Worm (Caenorhabditis elegans): Measurements from ENCODE around the gene C27H5.2.
A peak's percentile ranks its signal among the peaks of the same experiment; 100 is the strongest.

Gene C27H5.2

DNA sequence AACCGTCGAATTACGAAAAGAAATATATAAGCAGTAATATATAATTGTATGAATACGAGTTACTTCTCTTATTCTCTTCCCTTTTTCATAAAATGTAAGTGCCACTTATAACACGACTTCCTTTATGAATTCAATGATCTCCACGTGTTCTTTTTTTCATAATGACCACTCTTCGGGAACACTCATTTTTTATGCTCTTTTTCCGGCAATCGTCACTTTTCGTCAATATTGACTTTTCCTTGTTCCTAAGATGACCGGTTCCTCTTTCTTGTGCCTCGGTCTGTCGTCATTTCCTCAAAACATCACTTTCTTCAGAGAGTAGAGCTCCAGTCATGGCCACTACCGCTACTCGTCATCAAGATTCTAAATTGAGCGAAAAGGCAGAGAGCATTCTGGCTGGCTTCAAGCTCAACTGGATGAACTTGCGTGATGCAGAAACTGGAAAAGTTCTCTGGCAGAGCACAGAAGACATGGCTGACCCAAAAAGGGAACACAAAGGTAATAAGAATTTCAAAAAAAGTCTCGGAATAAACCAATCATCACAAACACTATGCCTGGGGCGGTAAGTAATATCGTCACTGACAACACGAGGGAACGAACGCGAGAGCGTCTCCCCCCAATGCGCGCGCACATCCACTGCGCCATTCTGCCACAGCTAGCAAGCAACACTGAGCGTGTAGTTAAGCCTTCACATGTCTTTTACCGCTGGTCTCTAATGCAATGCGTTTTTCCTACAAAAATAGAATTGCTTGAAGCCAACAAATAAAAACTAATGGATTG is 28.3 kb downstream of the C27H5.2 start, which contains the start of gene pdl-1 (continued):
- TF ChIP-seq snpc-1.3 (tag; optimal IDR thresholded peaks at IDR 0.05; ENCODE audit: insufficient read depth) (peak; percentile 89), ceh-91 (GFP tag; IDR thresholded peaks at IDR 0.05) (no peak), madf-6 (GFP tag; IDR thresholded peaks at IDR 0.05) (peak; percentile 73; the same call in 1 of the 2 replicates), tlf-1 (GFP tag; optimal IDR thresholded peaks at IDR 0.05) (peak; percentile 39), rcor-1 (GFP tag; IDR thresholded peaks at IDR 0.05) (peak; percentile 67), rpc-1 (optimal IDR thresholded peaks at IDR 0.05) (peak; percentile 99), rpc-1 (tag; optimal IDR thresholded peaks at IDR 0.05) (peak; percentile 98), K11D2.4 (GFP tag; IDR thresholded peaks at IDR 0.05) (peak; percentile 71; the same call in 1 of the 2 replicates), F39B2.1 (GFP tag; IDR thresholded peaks at IDR 0.05) (no peak), ztf-22 (GFP tag; optimal IDR thresholded peaks at IDR 0.05) (peak; percentile 44), somi-1 (GFP tag; optimal IDR thresholded peaks at IDR 0.05) (peak; percentile 76), tbp1 (GFP tag; optimal IDR thresholded peaks at IDR 0.05) (peak; percentile 96), nhr-90 (tag; optimal IDR thresholded peaks at IDR 0.05) (peak; percentile 91), aptf-3 (GFP tag; IDR thresholded peaks at IDR 0.05) (0 out of 2 replicates have a peak, but pooled peaks have one; percentile 71), B0019.2 (GFP tag; conservative IDR thresholded peaks at IDR 0.05) (0 out of 2 replicates have a peak, but pooled peaks have one; percentile 26), let-526 (GFP tag; IDR thresholded peaks at IDR 0.05) (peak; percentile 39; the same call in 1 of the 2 replicates), F57C9.4 (tag; optimal IDR thresholded peaks at IDR 0.05) (peak; percentile 65), lin-40 (tag; optimal IDR thresholded peaks at IDR 0.05) (peak; percentile 72), lin-35 (GFP tag; optimal IDR thresholded peaks at IDR 0.05) (peak in 1 of 3 experiments; percentile 66), hmg-1.2 (GFP tag; IDR thresholded peaks at IDR 0.05) (peak; percentile 78), let-607 (tag; optimal IDR thresholded peaks at IDR 0.05) (peak; percentile 28 to 30), repo-1 (tag; optimal IDR thresholded peaks at IDR 0.05) (peak; percentile 72), dpl-1 (GFP tag; optimal IDR thresholded peaks at IDR 0.05) (no peak), snpc-4 (GFP tag; optimal IDR thresholded peaks at IDR 0.05) (peak; percentile 53), snpc-4 (tag; optimal IDR thresholded peaks at IDR 0.05) (peak; percentile 67 to 83 (median 80)), zim-3 (tag; optimal IDR thresholded peaks at IDR 0.05) (peak; percentile 86), sea-2 (GFP tag; IDR thresholded peaks at IDR 0.05) (0 out of 2 replicates have a peak, but pooled peaks have one; percentile 80), B0261.1 (tag; optimal IDR thresholded peaks at IDR 0.05) (peak; percentile 86), F52B5.7 (tag; optimal IDR thresholded peaks at IDR 0.05) (peak; percentile 94), ceh-79 (tag; optimal IDR thresholded peaks at IDR 0.05) (peak; percentile 91), ceh-40 (GFP tag; IDR thresholded peaks at IDR 0.05) (peak; percentile 91), dpff-1 (tag; optimal IDR thresholded peaks at IDR 0.05) (peak; percentile 13), lsy-27 (tag; optimal IDR thresholded peaks at IDR 0.05; ENCODE audit: borderline replicate concordance, insufficient read depth) (peak; percentile 52), efl-1 (GFP tag; optimal IDR thresholded peaks at IDR 0.05) (no peak), Y56A3A.18 (GFP tag; IDR thresholded peaks at IDR 0.05) (peak; percentile 91), ztf-6 (GFP tag; IDR thresholded peaks at IDR 0.05) (no peak), mcd-1 (GFP tag; IDR thresholded peaks at IDR 0.05) (peak; percentile 66), D2030.7 (GFP tag; IDR thresholded peaks at IDR 0.05) (peak; percentile 78), madf-3 (GFP tag; IDR thresholded peaks at IDR 0.05) (peak; percentile 53; the same call in 1 of the 2 replicates), snpc-1.1 (tag; optimal IDR thresholded peaks at IDR 0.05; ENCODE audit: insufficient read depth) (peak; percentile 59), lin-26 (GFP tag; IDR thresholded peaks at IDR 0.05) (peak; percentile 96), nhr-80 (tag; optimal IDR thresholded peaks at IDR 0.05) (peak; percentile 46), F49E8.2 (tag; optimal IDR thresholded peaks at IDR 0.05; ENCODE audit: insufficient read depth) (no peak), chd-7 (tag; optimal IDR thresholded peaks at IDR 0.05) (peak; percentile 86), pbrm-1 (GFP tag; IDR thresholded peaks at IDR 0.05) (peak; percentile 88), Y67H2A.10 (GFP tag; conservative IDR thresholded peaks at IDR 0.05) (no peak)

Measured in whole organism, young adult.